Fruit fly (Drosophila melanogaster) Kc167 (cell line): Measurements from ENCODE around the gene CG3288.

Source experiments
- Myc ChIP-seq: fragments of >200 bp; optimal IDR thresholded peaks from 2 replicates; lab custom pipeline; 2017; ENCODE audit warnings: missing external identifiers
- h ChIP-seq: fragments of >200 bp; optimal IDR thresholded peaks from 3 replicates; lab custom pipeline; 2018; ENCODE audit warnings: missing external identifiers
- insv ChIP-seq: fragments of >200 bp; optimal IDR thresholded peaks from 3 replicates; lab custom pipeline; 2018; ENCODE audit warnings: missing external identifiers
- psq ChIP-seq: fragments of >200 bp; optimal IDR thresholded peaks from 2 replicates; lab custom pipeline; 2017; ENCODE audit warnings: missing external identifiers
- ttk ChIP-seq: sonication (Bioruptor generic); optimal IDR thresholded peaks from 2 replicates; lab custom pipeline; 2017; ENCODE audit warnings: missing external identifiers

DNA sequence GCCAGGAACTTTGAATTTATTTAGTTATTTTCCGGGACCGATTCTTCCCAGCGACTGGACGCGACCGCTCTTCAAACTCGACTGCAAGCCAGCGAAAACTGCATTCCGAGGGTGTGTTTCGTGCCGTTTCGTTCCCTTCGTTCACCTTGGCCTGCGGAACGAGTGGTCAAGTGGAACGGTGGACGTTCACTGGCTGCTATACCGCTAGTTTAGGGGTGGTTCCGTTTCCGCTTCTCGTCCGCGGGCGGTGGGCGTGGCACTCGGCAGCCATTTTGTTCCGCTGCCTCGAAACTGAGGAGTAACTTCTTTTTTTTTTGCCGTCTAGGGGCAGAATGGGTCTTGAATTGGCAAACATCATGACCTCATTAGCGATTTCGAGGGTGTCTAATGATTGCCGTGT is 43.3 kb upstream of the CG3288 start, which contains the start of gene Six4:
- TF ChIP-seq psq (lab: Kevin White, UChicago): no peak
- no peak for TF ChIP-seq insv (lab: Kevin White, UChicago)
- TF ChIP-seq h (lab: Kevin White, UChicago): no peak
- no peak for TF ChIP-seq Myc (lab: Kevin White, UChicago)
- no peak for TF ChIP-seq ttk (lab: Kevin White, UChicago)
